Worm (Caenorhabditis elegans) whole organism, L4 larva: ENCODE results near the gene pnn-1.

Source experiments
- lin-39 ChIP-seq: fragments of 150-350 bp; optimal IDR thresholded peaks from 2 replicates; lab custom pipeline; 2014; ENCODE audit warnings: missing biosample characterization, missing genetic modification reagents, missing genetic modification characterization
- lir-3 ChIP-seq: sonication (generic microtip); optimal IDR thresholded peaks from 2 replicates; lab custom pipeline; 2016; ENCODE audit warnings: mild to moderate bottlenecking, missing genetic modification characterization, missing compliant biosample characterization
- nhr-77 ChIP-seq: fragments of 150-350 bp; optimal IDR thresholded peaks from 2 replicates; lab custom pipeline; 2014; ENCODE audit warnings: missing biosample characterization, missing genetic modification characterization
- php-3 ChIP-seq: fragments of 200-800 bp; sonication (Bioruptor generic); IDR thresholded peaks from 2 replicates; pipeline ENCODE4 v1.3.6; 2022; ENCODE audit warnings: missing genetic modification reagents, missing genetic modification characterization, missing compliant biosample characterization
- spr-3 ChIP-seq: fragments of 200-800 bp; sonication (Bioruptor generic); optimal IDR thresholded peaks from 2 replicates; lab custom pipeline; 2018; ENCODE audit warnings: mild to moderate bottlenecking, missing genetic modification characterization, missing compliant biosample characterization
- unc-39 ChIP-seq: sonication (generic microtip); optimal IDR thresholded peaks from 2 replicates; lab custom pipeline; 2017; ENCODE audit warnings: missing biosample characterization, missing genetic modification characterization
- vab-7 ChIP-seq: fragments of 200-800 bp; sonication (Bioruptor generic); IDR thresholded peaks from 2 replicates; pipeline ENCODE4 v1.3.6; 2022; ENCODE audit warnings: missing genetic modification reagents, missing genetic modification characterization, missing compliant biosample characterization
- zip-11 ChIP-seq: fragments of 200-800 bp; sonication (Bioruptor generic); IDR thresholded peaks from 2 replicates; pipeline ENCODE4 v1.3.6; 2022; ENCODE audit warnings: missing genetic modification characterization, missing compliant biosample characterization

DNA sequence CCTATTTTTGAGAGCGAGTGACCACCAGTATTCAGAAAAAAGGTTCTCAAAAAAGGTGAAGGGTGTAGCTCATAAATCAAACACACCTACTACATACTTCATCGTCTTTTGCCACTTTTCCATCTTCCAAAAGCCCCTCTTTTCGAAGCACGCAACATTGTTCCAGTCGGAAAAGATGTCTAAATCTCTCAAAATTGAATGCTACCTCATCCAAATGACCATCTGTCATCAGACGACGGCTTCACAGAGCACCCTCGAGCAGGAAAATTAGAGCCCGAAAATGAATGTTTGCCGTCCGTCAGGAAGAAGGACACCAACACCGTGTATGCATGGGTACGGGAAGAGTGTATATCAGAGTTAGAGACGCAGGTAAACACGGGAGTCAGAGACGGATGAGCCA is 50.6 kb downstream of the pnn-1 start:
- TF ChIP-seq zip-11 (GFP tag; lab: Robert Waterston, UW): no peak
- TF ChIP-seq unc-39: no peak
- no peak for TF ChIP-seq spr-3 (GFP tag; lab: Kevin White, UChicago)
- no peak for TF ChIP-seq php-3 (GFP tag; lab: Robert Waterston, UW)
- TF ChIP-seq nhr-77 (tag; lab: Kevin White, UChicago): no peak
- no peak for TF ChIP-seq lir-3 (tag; lab: Kevin White, UChicago)
- no peak for TF ChIP-seq vab-7
- no peak for TF ChIP-seq lin-39 (tag; lab: Kevin White, UChicago)
